Fruit fly (Drosophila melanogaster) whole organism, embryonic: Measurements from ENCODE around the gene CG12035.

Experiments used
- CG10565 ChIP-seq: fragments of 200-800 bp; sonication (Bioruptor generic); optimal IDR thresholded peaks from 3 replicates; lab custom pipeline; 2016; ENCODE audit warnings: missing biosample characterization, mild to moderate bottlenecking, missing genetic modification characterization
- CG12391 ChIP-seq: fragments of 200-800 bp; sonication (Bioruptor generic); optimal IDR thresholded peaks from 3 replicates; lab custom pipeline; 2018; ENCODE audit warnings: missing biosample characterization, mild to moderate bottlenecking, missing genetic modification characterization, moderate library complexity
- CG4424 ChIP-seq: fragments of 200-800 bp; sonication (Bioruptor generic); optimal IDR thresholded peaks from 3 replicates; lab custom pipeline; 2016; ENCODE audit warnings: missing biosample characterization, missing genetic modification characterization
- CTCF ChIP-seq: fragments of 200-800 bp; sonication (Bioruptor generic); optimal IDR thresholded peaks from 2 replicates; lab custom pipeline; 2017; ENCODE audit warnings: missing biosample characterization, mild to moderate bottlenecking, missing genetic modification characterization, moderate library complexity
- Hr3 ChIP-seq: fragments of 200-800 bp; sonication (Bioruptor generic); optimal IDR thresholded peaks from 3 replicates; lab custom pipeline; 2016; ENCODE audit warnings: missing biosample characterization, missing genetic modification characterization
- Lhr ChIP-seq: fragments of 200-800 bp; sonication (Bioruptor generic); optimal IDR thresholded peaks from 3 replicates; lab custom pipeline; 2017; ENCODE audit warnings: mild to moderate bottlenecking, missing biosample characterization, missing genetic modification reagents, missing genetic modification characterization
- Stat92E ChIP-seq, 3 experiments: fragments of >200 bp in 2 of 3; fragments of 200-800 bp in 1 of 3; sonication (Bioruptor generic) in 1 of 3; optimal IDR thresholded peaks; 2 replicates each; lab custom pipeline; 2017 to 2019; ENCODE audit warnings: missing biosample characterization in 3 of 3, missing genetic modification characterization in 3 of 3, mild to moderate bottlenecking in 1 of 3, moderate library complexity in 1 of 3
- TFAM ChIP-seq: fragments of 200-800 bp; sonication (Bioruptor generic); optimal IDR thresholded peaks from 2 replicates; lab custom pipeline; 2017; ENCODE audit warnings: missing biosample characterization, missing genetic modification characterization, inconsistent platforms
- dysf ChIP-seq: fragments of 200-800 bp; sonication (Bioruptor generic); IDR thresholded peaks from 3 replicates; pipeline ENCODE4 v1.3.6; 2022; ENCODE audit warnings: missing biosample characterization, missing genetic modification characterization
- nmo ChIP-seq: fragments of 200-800 bp; sonication (Bioruptor generic); optimal IDR thresholded peaks from 2 replicates; lab custom pipeline; 2018; ENCODE audit warnings: missing biosample characterization, mild to moderate bottlenecking, missing genetic modification characterization, moderate library complexity
- pb ChIP-seq: fragments of 200-800 bp; sonication (Bioruptor generic); optimal IDR thresholded peaks from 3 replicates; lab custom pipeline; 2016; ENCODE audit warnings: missing biosample characterization, missing genetic modification characterization
- shn ChIP-seq: fragments of 200-800 bp; sonication (Bioruptor generic); optimal IDR thresholded peaks from 3 replicates; lab custom pipeline; 2016; ENCODE audit warnings: missing biosample characterization, missing genetic modification characterization

- TF ChIP-seq TFAM (GFP tag; lab: Kevin White, UChicago) (no peak), Stat92E (GFP tag; optimal IDR thresholded peaks at IDR 0.05; lab: Kevin White, UChicago) (no peak), Hr3 (no peak), CG12391 (tag; lab: Kevin White, UChicago) (no peak), dysf (GFP tag; lab: Robert Waterston, UW) (0 out of 3 replicates have a peak, but pooled peaks have one; percentile 14), CG4424 (GFP tag; lab: Kevin White, UChicago) (no peak), CTCF (GFP tag; lab: Kevin White, UChicago) (no peak), nmo (GFP tag; lab: Kevin White, UChicago) (peak; percentile 7), pb (no peak), CG10565 (GFP tag; lab: Kevin White, UChicago) (no peak), shn (GFP tag; lab: Kevin White, UChicago) (no peak), Lhr (GFP tag; lab: Kevin White, UChicago) (no peak)
These were observed 31.9 kb upstream of the CG12035 start for dm6 chr3L:1692122-1692786.
